Worm (Caenorhabditis elegans) whole organism, young adult: ENCODE data around the gene F23D12.7.

Experiments
- B0019.2 ChIP-seq: fragments of 200-800 bp; sonication (Bioruptor generic); conservative IDR thresholded peaks from 2 replicates; pipeline ENCODE4 v1.3.6; 2022; ENCODE audit warnings: missing genetic modification reagents, missing genetic modification characterization, missing compliant biosample characterization
- B0035.1 ChIP-seq: sonication (generic microtip); optimal IDR thresholded peaks from 2 replicates; lab custom pipeline; 2016; ENCODE audit warnings: missing genetic modification characterization, mild to moderate bottlenecking, missing compliant biosample characterization, missing genotype, missing genetic modification reagents
- F22D6.2 ChIP-seq: sonication (generic microtip); optimal IDR thresholded peaks from 2 replicates; lab custom pipeline; 2016; ENCODE audit warnings: mild to moderate bottlenecking, missing genetic modification characterization, missing compliant biosample characterization
- Y53F4B.3 ChIP-seq: fragments of 200-800 bp; sonication (Bioruptor generic); IDR thresholded peaks from 2 replicates; pipeline ENCODE4 v1.3.6; 2022; ENCODE audit warnings: missing genetic modification reagents, missing genetic modification characterization, missing compliant biosample characterization
- Y79H2A.3 ChIP-seq: fragments of 200-800 bp; sonication (Bioruptor generic); conservative IDR thresholded peaks from 2 replicates; pipeline ENCODE4 v1.3.6; 2022; ENCODE audit warnings: missing genetic modification reagents, missing genetic modification characterization, missing compliant biosample characterization
- Y95B8A.8 ChIP-seq: fragments of 200-800 bp; sonication (Bioruptor generic); IDR thresholded peaks from 2 replicates; pipeline ENCODE4 v1.3.6; 2022; ENCODE audit warnings: missing genetic modification reagents, missing genetic modification characterization, missing compliant biosample characterization
- akir-1 ChIP-seq: fragments of 200-800 bp; sonication (Bioruptor generic); optimal IDR thresholded peaks from 2 replicates; lab custom pipeline; 2018; ENCODE audit warnings: mild to moderate bottlenecking, missing genetic modification characterization, moderate library complexity, missing compliant biosample characterization
- ama-1 ChIP-seq, 3 experiments: fragments of 150-350 bp in 1 of 3; sonication (generic microtip) in 2 of 3; optimal IDR thresholded peaks; 2 replicates each; lab custom pipeline; 2014 to 2018; ENCODE audit warnings: missing biosample characterization in 2 of 3, missing genetic modification characterization in 2 of 3, missing genetic modification reagents in 2 of 3
- aptf-2 ChIP-seq: fragments of 200-800 bp; sonication (Bioruptor generic); conservative IDR thresholded peaks from 2 replicates; pipeline ENCODE4 v1.3.6; 2022; ENCODE audit warnings: missing genetic modification reagents, missing genetic modification characterization, missing compliant biosample characterization
- atf-7 ChIP-seq: sonication (generic microtip); optimal IDR thresholded peaks from 2 replicates; lab custom pipeline; 2017; ENCODE audit warnings: mild to moderate bottlenecking, missing genetic modification characterization, missing compliant biosample characterization
- ccch-3 ChIP-seq: fragments of 200-800 bp; sonication (Bioruptor generic); optimal IDR thresholded peaks from 2 replicates; lab custom pipeline; 2018; ENCODE audit warnings: mild to moderate bottlenecking, missing genetic modification characterization, missing compliant biosample characterization
- ceh-100 ChIP-seq: fragments of 200-800 bp; sonication (Bioruptor generic); IDR thresholded peaks from 2 replicates; pipeline ENCODE4 v1.3.6; 2022; ENCODE audit warnings: missing genetic modification reagents, missing genetic modification characterization, missing compliant biosample characterization
- ceh-27 ChIP-seq: fragments of 200-800 bp; sonication (Bioruptor generic); optimal IDR thresholded peaks from 2 replicates; lab custom pipeline; 2018; ENCODE audit warnings: mild to moderate bottlenecking, missing genetic modification characterization, moderate library complexity, missing compliant biosample characterization
- ceh-79 ChIP-seq: sonication (generic microtip); optimal IDR thresholded peaks from 2 replicates; lab custom pipeline; 2017; ENCODE audit warnings: mild to moderate bottlenecking, missing genetic modification characterization, missing compliant biosample characterization
- die-1 ChIP-seq: sonication (generic microtip); optimal IDR thresholded peaks from 2 replicates; lab custom pipeline; 2016; ENCODE audit warnings: missing genotype, mild to moderate bottlenecking, missing genetic modification characterization, missing compliant biosample characterization
- efl-1 ChIP-seq: fragments of 150-350 bp; optimal IDR thresholded peaks from 2 replicates; lab custom pipeline; 2014; ENCODE audit warnings: missing biosample characterization, missing genetic modification reagents, missing genetic modification characterization
- egl-18 ChIP-seq: fragments of 200-800 bp; sonication (Bioruptor generic); IDR thresholded peaks from 2 replicates; pipeline ENCODE4 v1.3.6; 2022; ENCODE audit warnings: missing genetic modification reagents, missing genetic modification characterization, missing compliant biosample characterization
- egl-44 ChIP-seq: fragments of 200-800 bp; sonication (Bioruptor generic); IDR thresholded peaks from 2 replicates; pipeline ENCODE4 v1.3.6; 2022; ENCODE audit warnings: missing genetic modification reagents, missing genetic modification characterization, missing compliant biosample characterization
- ekl-4 ChIP-seq: fragments of 200-800 bp; sonication (Bioruptor generic); IDR thresholded peaks from 2 replicates; pipeline ENCODE4 v1.3.6; 2022; ENCODE audit warnings: missing genetic modification reagents, missing genetic modification characterization, missing compliant biosample characterization
- hlh-26 ChIP-seq: fragments of 200-800 bp; sonication (Bioruptor generic); conservative IDR thresholded peaks from 2 replicates; pipeline ENCODE4 v1.3.6; 2022; ENCODE audit warnings: missing genetic modification reagents, missing genetic modification characterization, missing compliant biosample characterization
- hmg-1.2 ChIP-seq: fragments of 200-800 bp; sonication (Bioruptor generic); IDR thresholded peaks from 2 replicates; pipeline ENCODE4 v1.3.6; 2022; ENCODE audit warnings: missing genetic modification reagents, missing genetic modification characterization, missing compliant biosample characterization
- hrde-1 ChIP-seq: sonication (generic microtip); optimal IDR thresholded peaks from 2 replicates; lab custom pipeline; 2016; ENCODE audit warnings: missing genetic modification characterization, mild to moderate bottlenecking, missing compliant biosample characterization, moderate library complexity, missing genotype, missing genetic modification reagents, borderline replicate concordance
- madf-10 ChIP-seq: sonication (generic microtip); optimal IDR thresholded peaks from 2 replicates; lab custom pipeline; 2016; ENCODE audit warnings: mild to moderate bottlenecking, missing genetic modification characterization, missing compliant biosample characterization
- nfya-1 ChIP-seq: sonication (generic microtip); optimal IDR thresholded peaks from 2 replicates; lab custom pipeline; 2017; ENCODE audit warnings: antibody characterized with exemption, missing compliant biosample characterization, missing genetic modification characterization, borderline replicate concordance; ENCODE audit not compliant: insufficient read depth
- nfyb-1 ChIP-seq: fragments of 200-800 bp; sonication (Bioruptor generic); IDR thresholded peaks from 2 replicates; pipeline ENCODE4 v1.3.6; 2022; ENCODE audit warnings: missing genetic modification reagents, missing genetic modification characterization, missing compliant biosample characterization
- nhr-120 ChIP-seq: fragments of 200-800 bp; sonication (Bioruptor generic); IDR thresholded peaks from 2 replicates; pipeline ENCODE4 v1.3.6; 2022; ENCODE audit warnings: missing genetic modification characterization, missing compliant biosample characterization
- nhr-179 ChIP-seq: sonication (generic microtip); optimal IDR thresholded peaks from 2 replicates; lab custom pipeline; 2016; ENCODE audit warnings: mild to moderate bottlenecking, missing genetic modification characterization, missing compliant biosample characterization
- nhr-27 ChIP-seq: fragments of 200-800 bp; sonication (Bioruptor generic); optimal IDR thresholded peaks from 2 replicates; lab custom pipeline; 2018; ENCODE audit warnings: mild to moderate bottlenecking, missing genetic modification characterization, moderate library complexity, missing compliant biosample characterization
- nhr-80 ChIP-seq: sonication (generic microtip); optimal IDR thresholded peaks from 2 replicates; lab custom pipeline; 2016; ENCODE audit warnings: missing genetic modification characterization, missing compliant biosample characterization
- pbrm-1 ChIP-seq: fragments of 200-800 bp; sonication (Bioruptor generic); IDR thresholded peaks from 2 replicates; pipeline ENCODE4 v1.3.6; 2022; ENCODE audit warnings: missing genetic modification reagents, missing genetic modification characterization, missing compliant biosample characterization
- rec-8 ChIP-seq, 2 experiments: sonication (generic microtip); optimal IDR thresholded peaks; 2 replicates each; lab custom pipeline; 2016; ENCODE audit warnings: mild to moderate bottlenecking in 2 of 2, missing genetic modification characterization in 2 of 2, missing genetic modification reagents in 2 of 2, missing genotype in 2 of 2, missing biosample characterization in 1 of 2, missing compliant biosample characterization in 1 of 2, moderate library complexity in 1 of 2
- repo-1 ChIP-seq: sonication (generic microtip); optimal IDR thresholded peaks from 2 replicates; lab custom pipeline; 2017; ENCODE audit warnings: mild to moderate bottlenecking, missing genetic modification characterization, missing compliant biosample characterization
- snpc-4 ChIP-seq, 5 experiments: fragments of 150-350 bp in 1 of 5; sonication (generic microtip) in 4 of 5; optimal IDR thresholded peaks; 2 replicates each; lab custom pipeline; 2014 to 2018; ENCODE audit warnings: missing genetic modification characterization in 5 of 5, missing biosample characterization in 3 of 5, antibody characterized with exemption in 2 of 5, mild to moderate bottlenecking in 2 of 5, missing compliant biosample characterization in 2 of 5, missing genotype in 2 of 5, moderate library complexity in 2 of 5, missing genetic modification reagents in 1 of 5
- somi-1 ChIP-seq: fragments of 200-800 bp; sonication (Bioruptor generic); optimal IDR thresholded peaks from 2 replicates; lab custom pipeline; 2018; ENCODE audit warnings: mild to moderate bottlenecking, missing genetic modification characterization, missing compliant biosample characterization
- tbx-9 ChIP-seq: sonication (generic microtip); optimal IDR thresholded peaks from 2 replicates; lab custom pipeline; 2016; ENCODE audit warnings: borderline replicate concordance, missing genetic modification characterization, inconsistent platforms, missing compliant biosample characterization
- ztf-22 ChIP-seq: fragments of 200-800 bp; sonication (Bioruptor generic); optimal IDR thresholded peaks from 2 replicates; lab custom pipeline; 2018; ENCODE audit warnings: mild to moderate bottlenecking, missing genetic modification characterization, moderate library complexity, missing compliant biosample characterization

The F23D12.7 gene

ce11 chrX:14421529-14421982 is 32.1 kb downstream of the F23D12.7 start, which contains the start of gene F23D12.2:
Gene F23D12.2 (minus strand): TSS chrX:14421579.
- TF ChIP-seq nhr-80 (tag; lab: Kevin White, UChicago) = no peak
- peak; percentile 53 for TF ChIP-seq efl-1 (GFP tag; lab: Kevin White, UChicago)
- TF ChIP-seq nhr-120 = no peak

ce11 chrX:14415641-14416040 is 38.0 kb downstream of the F23D12.7 start, which contains the start of gene F23D12.10:
Gene F23D12.10 (minus strand): TSS chrX:14415741.
- TF ChIP-seq egl-18 (no peak), ceh-79 (tag; lab: Kevin White, UChicago) (no peak), die-1 (no peak), hrde-1 (tag; lab: Kevin White, UChicago) (no peak), hmg-1.2 (GFP tag; lab: Robert Waterston, UW) (no peak), ekl-4 (no peak), ama-1 (optimal IDR thresholded peaks at IDR 0.05; lab: Kevin White, UChicago) (no peak), ama-1 (GFP tag; optimal IDR thresholded peaks at IDR 0.05; lab: Kevin White, UChicago) (no peak), Y79H2A.3 (no peak), pbrm-1 (GFP tag; lab: Robert Waterston, UW) (no peak), ceh-100 (GFP tag; lab: Robert Waterston, UW) (no peak), ccch-3 (GFP tag; lab: Kevin White, UChicago) (no peak), B0019.2 (no peak), F22D6.2 (tag; lab: Kevin White, UChicago) (no peak), akir-1 (GFP tag; lab: Kevin White, UChicago) (no peak), egl-44 (GFP tag; lab: Robert Waterston, UW) (no peak), nhr-27 (tag; lab: Kevin White, UChicago) (no peak), Y95B8A.8 (GFP tag; lab: Robert Waterston, UW) (no peak), Y53F4B.3 (GFP tag; lab: Robert Waterston, UW) (no peak)

ce11 chrX:14412774-14413173 is 40.9 kb downstream of the F23D12.7 start, which contains the start of gene fbxa-179:
Gene fbxa-179 (minus strand): TSS chrX:14412874.
- TF ChIP-seq atf-7 (tag; lab: Kevin White, UChicago) = no peak
- no peak for TF ChIP-seq nfyb-1 (GFP tag; lab: Robert Waterston, UW)
- TF ChIP-seq madf-10 (tag; lab: Kevin White, UChicago) = no peak
- TF ChIP-seq ceh-27 (GFP tag; lab: Kevin White, UChicago) = no peak
- no peak for TF ChIP-seq snpc-4 (GFP tag; optimal IDR thresholded peaks at IDR 0.05; lab: Kevin White, UChicago)
- no peak for TF ChIP-seq snpc-4 (tag; optimal IDR thresholded peaks at IDR 0.05; lab: Kevin White, UChicago)
- no peak for TF ChIP-seq rec-8 (tag; optimal IDR thresholded peaks at IDR 0.05; lab: Kevin White, UChicago)
- TF ChIP-seq hlh-26 = no peak

ce11 chrX:14405817-14406216 is 47.8 kb downstream of the F23D12.7 start, which contains the start of gene frpr-17:
Gene frpr-17 (plus strand): TSS chrX:14406117.
- no peak for TF ChIP-seq aptf-2 (GFP tag; lab: Robert Waterston, UW)
- TF ChIP-seq B0035.1 (tag; lab: Kevin White, UChicago) = no peak
- no peak for TF ChIP-seq tbx-9 (tag; lab: Kevin White, UChicago)
- TF ChIP-seq ceh-79 (tag; lab: Kevin White, UChicago) = no peak
- no peak for TF ChIP-seq nhr-179 (tag; lab: Kevin White, UChicago)
- TF ChIP-seq ama-1 (optimal IDR thresholded peaks at IDR 0.05; lab: Kevin White, UChicago) = no peak
- no peak for TF ChIP-seq ama-1 (GFP tag; optimal IDR thresholded peaks at IDR 0.05; lab: Kevin White, UChicago)
- no peak for TF ChIP-seq ztf-22 (GFP tag; lab: Kevin White, UChicago)
- TF ChIP-seq nfyb-1 (GFP tag; lab: Robert Waterston, UW) = no peak
- no peak for TF ChIP-seq somi-1
- no peak for TF ChIP-seq efl-1 (GFP tag; lab: Kevin White, UChicago)
- no peak for TF ChIP-seq repo-1 (tag; lab: Kevin White, UChicago)
- no peak for TF ChIP-seq nfya-1 (tag; lab: Kevin White, UChicago)
